Worm (Caenorhabditis elegans): ENCODE results near the gene F09G8.5.

The F09G8.5 gene

ce11 chrIII:8305816-8306215, 51.0 kb downstream of the F09G8.5 start:
- TF ChIP-seq lin-11 (tag; optimal IDR thresholded peaks at IDR 0.05) (no peak), aly-2 (tag; optimal IDR thresholded peaks at IDR 0.05) (no peak), nhr-6 (tag; optimal IDR thresholded peaks at IDR 0.05) (no peak), nhr-23 (tag; optimal IDR thresholded peaks at IDR 0.05) (no peak), nhr-237 (tag; optimal IDR thresholded peaks at IDR 0.05) (no peak), zag-1 (tag; optimal IDR thresholded peaks at IDR 0.05) (no peak), ceh-16 (tag; optimal IDR thresholded peaks at IDR 0.05) (no peak), mbf-1 (tag; optimal IDR thresholded peaks at IDR 0.05) (no peak), lin-39 (tag; optimal IDR thresholded peaks at IDR 0.05) (no peak), unc-55 (GFP tag; optimal IDR thresholded peaks at IDR 0.05) (no peak), lin-13 (GFP tag; optimal IDR thresholded peaks at IDR 0.05) (no peak), fos-1 (tag; optimal IDR thresholded peaks at IDR 0.05) (no peak), nhr-129 (tag; optimal IDR thresholded peaks at IDR 0.05) (no peak)

Data from whole organism, L2 larva.